Worm (Caenorhabditis elegans) whole organism, L4 larva: ENCODE measurements around the gene lbp-4.

Experiments used
- D1046.2 ChIP-seq: fragments of 200-800 bp; sonication (Bioruptor generic); IDR thresholded peaks from 2 replicates; pipeline ENCODE4 v1.3.6; 2022; ENCODE audit warnings: missing genetic modification characterization, missing compliant biosample characterization
- F49E8.2 ChIP-seq: sonication (generic microtip); optimal IDR thresholded peaks from 2 replicates; lab custom pipeline; 2016; ENCODE audit warnings: missing compliant biosample characterization, mild to moderate bottlenecking, missing genetic modification characterization, borderline replicate concordance
- T26A8.4 ChIP-seq: fragments of 200-800 bp; sonication (Bioruptor generic); IDR thresholded peaks from 2 replicates; pipeline ENCODE4 v1.3.6; 2022; ENCODE audit warnings: missing genetic modification characterization, missing compliant biosample characterization
- Y75B8A.6 ChIP-seq: fragments of 200-800 bp; sonication (Bioruptor generic); IDR thresholded peaks from 2 replicates; pipeline ENCODE4 v1.3.6; 2022; ENCODE audit warnings: missing genetic modification reagents, missing genetic modification characterization, missing compliant biosample characterization
- aha-1 ChIP-seq: fragments of 150-350 bp; peaks from one replicate; lab custom pipeline; 2014; ENCODE audit warnings: missing biosample characterization, missing genetic modification characterization
- ceh-20 ChIP-seq: fragments of 200-800 bp; sonication (Bioruptor generic); IDR thresholded peaks from 2 replicates; pipeline ENCODE4 v1.3.6; 2022; ENCODE audit warnings: missing genetic modification reagents, missing genetic modification characterization, missing compliant biosample characterization
- ceh-32 ChIP-seq: sonication (generic microtip); optimal IDR thresholded peaks from 2 replicates; lab custom pipeline; 2016; ENCODE audit warnings: mild to moderate bottlenecking, missing genetic modification characterization, missing compliant biosample characterization; ENCODE audit not compliant: poor library complexity
- ceh-62 ChIP-seq: sonication (generic microtip); optimal IDR thresholded peaks from 2 replicates; lab custom pipeline; 2017; ENCODE audit warnings: missing biosample characterization, missing genetic modification characterization
- ceh-82 ChIP-seq: sonication (generic microtip); optimal IDR thresholded peaks from 2 replicates; lab custom pipeline; 2017; ENCODE audit warnings: missing biosample characterization, missing genetic modification characterization
- daf-19 ChIP-seq: fragments of 200-800 bp; sonication (Bioruptor generic); conservative IDR thresholded peaks from 2 replicates; pipeline ENCODE4 v1.3.6; 2022; ENCODE audit warnings: missing genetic modification characterization, missing compliant biosample characterization
- dmd-6 ChIP-seq: fragments of 200-800 bp; sonication (Bioruptor generic); IDR thresholded peaks from 2 replicates; pipeline ENCODE4 v1.3.6; 2022; ENCODE audit warnings: missing genetic modification reagents, missing genetic modification characterization, missing compliant biosample characterization
- dpl-1 ChIP-seq: fragments of 150-350 bp; optimal IDR thresholded peaks from 2 replicates; lab custom pipeline; 2014; ENCODE audit warnings: missing biosample characterization, missing genetic modification reagents, missing genetic modification characterization
- duxl-1 ChIP-seq: sonication (generic microtip); optimal IDR thresholded peaks from 2 replicates; lab custom pipeline; 2016; ENCODE audit warnings: mild to moderate bottlenecking, missing genetic modification characterization, moderate library complexity, missing compliant biosample characterization; ENCODE audit not compliant: poor library complexity
- dve-1 ChIP-seq: sonication (generic microtip); optimal IDR thresholded peaks from 2 replicates; lab custom pipeline; 2017; ENCODE audit warnings: antibody characterized with exemption, mild to moderate bottlenecking, missing genetic modification characterization, missing compliant biosample characterization; ENCODE audit not compliant: insufficient read depth
- egl-27 ChIP-seq: sonication (generic microtip); optimal IDR thresholded peaks from 3 replicates; lab custom pipeline; 2017; ENCODE audit warnings: missing biosample characterization, missing genetic modification reagents, missing genetic modification characterization
- gei-8 ChIP-seq: fragments of 200-800 bp; sonication (Bioruptor generic); optimal IDR thresholded peaks from 2 replicates; lab custom pipeline; 2018; ENCODE audit warnings: mild to moderate bottlenecking, missing genetic modification characterization, missing compliant biosample characterization
- hif-1 ChIP-seq, 2 experiments: sonication (generic microtip); optimal IDR thresholded peaks; 2 replicates each; lab custom pipeline; 2016 to 2017; ENCODE audit warnings: missing compliant biosample characterization in 2 of 2, missing genetic modification characterization in 2 of 2, missing genetic modification reagents in 2 of 2, missing genotype in 2 of 2, mild to moderate bottlenecking in 1 of 2
- hlh-11 ChIP-seq: fragments of 200-800 bp; sonication (Bioruptor generic); optimal IDR thresholded peaks from 2 replicates; lab custom pipeline; 2018; ENCODE audit warnings: mild to moderate bottlenecking, missing genetic modification characterization, missing compliant biosample characterization
- lim-7 ChIP-seq: fragments of 200-800 bp; sonication (Bioruptor generic); IDR thresholded peaks from 2 replicates; pipeline ENCODE4 v1.3.6; 2022; ENCODE audit warnings: missing genetic modification characterization, missing compliant biosample characterization
- lin-13 ChIP-seq: fragments of 150-350 bp; optimal IDR thresholded peaks from 2 replicates; lab custom pipeline; 2014; ENCODE audit warnings: missing biosample characterization, missing genetic modification reagents, missing genetic modification characterization
- lin-38 ChIP-seq: fragments of 200-800 bp; sonication (Bioruptor generic); IDR thresholded peaks from 2 replicates; pipeline ENCODE4 v1.3.6; 2022; ENCODE audit warnings: missing genetic modification reagents, missing genetic modification characterization, missing compliant biosample characterization
- lsy-2 ChIP-seq, 2 experiments: fragments of 150-350 bp in 1 of 2; sonication (generic microtip) in 1 of 2; optimal IDR thresholded peaks; 2 replicates each; lab custom pipeline; 2014 to 2017; ENCODE audit warnings: missing biosample characterization in 2 of 2, missing genetic modification characterization in 2 of 2
- madf-5 ChIP-seq, 2 experiments: fragments of 200-800 bp; sonication (Bioruptor generic); IDR thresholded peaks; 2 replicates each; pipeline ENCODE4 v1.3.6; 2022; ENCODE audit warnings: missing compliant biosample characterization in 2 of 2, missing genetic modification characterization in 2 of 2
- mdl-1 ChIP-seq, 2 experiments: fragments of 150-350 bp in 1 of 2; sonication (generic microtip) in 1 of 2; optimal IDR thresholded peaks; 2 replicates each; lab custom pipeline; 2014 to 2017; ENCODE audit warnings: missing biosample characterization in 2 of 2, missing genetic modification characterization in 2 of 2
- mep-1 ChIP-seq: fragments of 150-350 bp; sonication (generic microtip); optimal IDR thresholded peaks from 3 replicates; lab custom pipeline; 2014; ENCODE audit warnings: missing biosample characterization, missing genetic modification characterization
- mes-2 ChIP-seq: sonication (generic microtip); optimal IDR thresholded peaks from 2 replicates; lab custom pipeline; 2016; ENCODE audit warnings: missing genotype, mild to moderate bottlenecking, missing genetic modification characterization, missing compliant biosample characterization; ENCODE audit not compliant: poor library complexity, severe bottlenecking
- mxl-2 ChIP-seq: fragments of 200-800 bp; sonication (Bioruptor generic); conservative IDR thresholded peaks from 2 replicates; pipeline ENCODE4 v1.3.6; 2022; ENCODE audit warnings: missing genetic modification reagents, missing genetic modification characterization, missing compliant biosample characterization
- mxl-3 ChIP-seq: fragments of 200-800 bp; sonication (Bioruptor generic); optimal IDR thresholded peaks from 2 replicates; lab custom pipeline; 2018; ENCODE audit warnings: mild to moderate bottlenecking, missing genetic modification characterization, missing compliant biosample characterization
- nhr-10 ChIP-seq: fragments of 150-350 bp; optimal IDR thresholded peaks from 2 replicates; lab custom pipeline; 2014; ENCODE audit warnings: missing biosample characterization, missing genetic modification characterization
- nhr-102 ChIP-seq: sonication (generic microtip); optimal IDR thresholded peaks from 2 replicates; lab custom pipeline; 2016; ENCODE audit warnings: mild to moderate bottlenecking, missing genetic modification characterization, moderate library complexity, missing compliant biosample characterization
- nhr-25 ChIP-seq: sonication (generic microtip); optimal IDR thresholded peaks from 2 replicates; lab custom pipeline; 2017; ENCODE audit warnings: missing genetic modification characterization, mild to moderate bottlenecking, missing compliant biosample characterization, antibody characterized with exemption, moderate library complexity, borderline replicate concordance; ENCODE audit not compliant: insufficient read depth
- nhr-28 ChIP-seq: fragments of 150-350 bp; optimal IDR thresholded peaks from 2 replicates; lab custom pipeline; 2014; ENCODE audit warnings: missing biosample characterization, missing genetic modification characterization
- nhr-41 ChIP-seq: fragments of 200-800 bp; sonication (Bioruptor generic); IDR thresholded peaks from 2 replicates; pipeline ENCODE4 v1.3.6; 2022; ENCODE audit warnings: missing genetic modification reagents, missing genetic modification characterization, missing compliant biosample characterization
- nhr-42 ChIP-seq: fragments of 200-800 bp; sonication (Bioruptor generic); IDR thresholded peaks from 2 replicates; pipeline ENCODE4 v1.3.6; 2022; ENCODE audit warnings: missing genetic modification characterization, missing compliant biosample characterization
- nhr-48 ChIP-seq: sonication (generic microtip); optimal IDR thresholded peaks from 2 replicates; lab custom pipeline; 2016; ENCODE audit warnings: mild to moderate bottlenecking, missing genetic modification characterization, missing compliant biosample characterization
- nhr-77 ChIP-seq: fragments of 150-350 bp; optimal IDR thresholded peaks from 2 replicates; lab custom pipeline; 2014; ENCODE audit warnings: missing biosample characterization, missing genetic modification characterization
- pha-4 ChIP-seq, 2 experiments: fragments of 150-350 bp in 1 of 2; fragments of 200-800 bp in 1 of 2; sonication (Bioruptor generic) in 1 of 2; IDR thresholded peaks in 1 of 2; optimal IDR thresholded peaks in 1 of 2; 2 replicates each; pipeline versions ENCODE4 v1.3.6 to Lab custom; 2014 to 2022; ENCODE audit warnings: missing genetic modification characterization in 2 of 2, missing genetic modification reagents in 2 of 2, missing biosample characterization in 1 of 2, missing compliant biosample characterization in 1 of 2
- php-3 ChIP-seq: fragments of 200-800 bp; sonication (Bioruptor generic); IDR thresholded peaks from 2 replicates; pipeline ENCODE4 v1.3.6; 2022; ENCODE audit warnings: missing genetic modification reagents, missing genetic modification characterization, missing compliant biosample characterization
- pqm-1 ChIP-seq: sonication (generic microtip); optimal IDR thresholded peaks from 2 replicates; lab custom pipeline; 2017; ENCODE audit warnings: missing biosample characterization, missing genetic modification characterization
- rbr-2 ChIP-seq: sonication (generic microtip); optimal IDR thresholded peaks from 2 replicates; lab custom pipeline; 2016; ENCODE audit warnings: missing genotype, missing genetic modification characterization, missing compliant biosample characterization
- saeg-2 ChIP-seq: fragments of 200-800 bp; sonication (Bioruptor generic); IDR thresholded peaks from 2 replicates; pipeline ENCODE4 v1.3.6; 2022; ENCODE audit warnings: missing genetic modification reagents, missing genetic modification characterization, missing compliant biosample characterization
- sdz-12 ChIP-seq: fragments of 200-800 bp; sonication (Bioruptor generic); optimal IDR thresholded peaks from 2 replicates; lab custom pipeline; 2018; ENCODE audit warnings: mild to moderate bottlenecking, missing genetic modification characterization, missing compliant biosample characterization
- skn-1 ChIP-seq: fragments of 150-350 bp; optimal IDR thresholded peaks from 2 replicates; lab custom pipeline; 2014; ENCODE audit warnings: missing biosample characterization, missing genetic modification characterization
- spr-1 ChIP-seq: sonication (generic microtip); optimal IDR thresholded peaks from 2 replicates; lab custom pipeline; 2016; ENCODE audit warnings: mild to moderate bottlenecking, missing genetic modification characterization, missing compliant biosample characterization
- spr-3 ChIP-seq: fragments of 200-800 bp; sonication (Bioruptor generic); optimal IDR thresholded peaks from 2 replicates; lab custom pipeline; 2018; ENCODE audit warnings: mild to moderate bottlenecking, missing genetic modification characterization, missing compliant biosample characterization
- tra-1 ChIP-seq: fragments of 200-800 bp; sonication (Bioruptor generic); IDR thresholded peaks from 2 replicates; pipeline ENCODE4 v1.3.6; 2022; ENCODE audit warnings: missing genetic modification reagents, missing genetic modification characterization, missing compliant biosample characterization
- unc-130 ChIP-seq: sonication (generic microtip); optimal IDR thresholded peaks from 2 replicates; lab custom pipeline; 2016; ENCODE audit warnings: missing genetic modification reagents, missing genetic modification characterization, missing compliant biosample characterization
- unc-39 ChIP-seq: sonication (generic microtip); optimal IDR thresholded peaks from 2 replicates; lab custom pipeline; 2017; ENCODE audit warnings: missing biosample characterization, missing genetic modification characterization
- ztf-7 ChIP-seq: fragments of 150-350 bp; optimal IDR thresholded peaks from 2 replicates; lab custom pipeline; 2014; ENCODE audit warnings: missing biosample characterization, missing genetic modification characterization

Gene lbp-4

DNA sequence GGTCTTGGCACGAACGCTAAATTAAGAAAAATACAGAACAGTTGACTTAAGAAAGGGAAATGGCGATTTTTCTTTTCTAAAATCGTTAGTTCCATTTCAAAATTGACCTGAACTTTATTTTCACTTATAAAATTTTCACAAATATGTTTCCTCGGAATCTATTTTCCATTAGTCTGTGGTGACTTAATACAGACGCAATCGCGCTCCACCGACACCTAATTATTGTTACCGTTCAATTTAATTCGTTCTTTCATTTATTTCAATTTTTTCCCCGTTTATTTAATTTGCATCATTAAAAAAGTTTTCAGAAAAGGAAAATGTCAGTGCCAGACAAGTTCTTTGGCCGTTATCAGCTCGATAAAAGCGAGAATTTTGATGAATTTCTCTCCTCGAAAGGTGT lies at the start of gene lbp-4:
TSS of gene lbp-4 (plus strand) at position 309 of the 400 bp plus-strand sequence.
- TF ChIP-seq madf-5 (GFP tag; IDR thresholded peaks at IDR 0.05; lab: Robert Waterston, UW) (no peak), pqm-1 (tag; lab: Kevin White, UChicago) (peak; percentile 56), mes-2 (tag; lab: Kevin White, UChicago) (peak; percentile 89), nhr-10 (tag; lab: Kevin White, UChicago) (no peak), dmd-6 (GFP tag; lab: Robert Waterston, UW) (peak; percentile 41; the same call in 1 of the 2 replicates), T26A8.4 (GFP tag; lab: Robert Waterston, UW) (no peak), ceh-32 (tag; lab: Kevin White, UChicago) (no peak), unc-130 (GFP tag; lab: Kevin White, UChicago) (peak; percentile 15), mep-1 (tag; lab: Kevin White, UChicago) (peak; percentile 61), spr-1 (tag; lab: Kevin White, UChicago) (no peak), nhr-41 (GFP tag; lab: Robert Waterston, UW) (no peak), egl-27 (no peak), duxl-1 (tag; lab: Kevin White, UChicago) (no peak), saeg-2 (no peak), nhr-102 (no peak), hlh-11 (tag; lab: Kevin White, UChicago) (peak; percentile 8), nhr-25 (tag; lab: Kevin White, UChicago) (no peak), gei-8 (GFP tag; lab: Kevin White, UChicago) (no peak), dpl-1 (GFP tag; lab: Kevin White, UChicago) (peak; percentile 23), tra-1 (GFP tag; lab: Robert Waterston, UW) (no peak), ceh-20 (GFP tag; lab: Robert Waterston, UW) (no peak), nhr-28 (peak; percentile 32), ceh-62 (no peak), Y75B8A.6 (GFP tag; lab: Robert Waterston, UW) (no peak), daf-19 (no peak), nhr-42 (GFP tag; lab: Robert Waterston, UW) (no peak), sdz-12 (no peak), hif-1 (tag; optimal IDR thresholded peaks at IDR 0.05; lab: Kevin White, UChicago) (peak in 1 of 2 experiments; percentile 46), skn-1 (tag; lab: Kevin White, UChicago) (no peak), lin-38 (peak; percentile 88), rbr-2 (tag; lab: Kevin White, UChicago) (no peak), lin-13 (GFP tag; lab: Kevin White, UChicago) (no peak), nhr-77 (tag; lab: Kevin White, UChicago) (peak; percentile 57), lsy-2 (tag; optimal IDR thresholded peaks at IDR 0.05; lab: Kevin White, UChicago) (peak in 1 of 2 experiments; percentile 64), mxl-2 (GFP tag; lab: Robert Waterston, UW) (no peak), aha-1 (tag; lab: Kevin White, UChicago) (peak; percentile 17), D1046.2 (GFP tag; lab: Robert Waterston, UW) (no peak)

DNA sequence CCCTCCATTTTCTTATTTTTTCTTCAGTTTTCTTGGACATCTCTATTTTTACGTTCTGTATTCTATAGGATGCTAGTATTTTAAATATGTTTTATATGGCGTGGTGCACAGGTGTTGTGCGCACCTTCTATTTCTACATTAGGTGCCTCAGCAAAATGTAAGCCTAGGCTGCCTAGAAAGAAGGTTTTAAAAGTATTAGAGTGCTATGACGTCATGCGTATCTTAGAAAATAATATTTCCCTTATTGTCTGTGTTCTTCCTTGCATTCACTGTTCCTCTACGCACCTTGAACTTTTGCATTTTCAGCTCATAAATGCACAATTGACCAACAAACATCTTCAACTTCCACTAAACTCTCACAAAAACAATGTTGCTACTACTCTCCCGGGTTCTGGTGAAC lies 49.4 kb upstream of the lbp-4 start, which contains the start of gene frpr-3:
TSS of gene frpr-3 (plus strand) at position 301 of the 400 bp plus-strand sequence.
- no peak for TF ChIP-seq pqm-1 (tag; lab: Kevin White, UChicago)
- TF ChIP-seq nhr-25 (tag; lab: Kevin White, UChicago), result no peak
- TF ChIP-seq dve-1 (tag; lab: Kevin White, UChicago), result no peak
- no peak for TF ChIP-seq unc-39 (tag; lab: Kevin White, UChicago)
- TF ChIP-seq F49E8.2 (tag; lab: Kevin White, UChicago), result no peak
- no peak for TF ChIP-seq tra-1 (GFP tag; lab: Robert Waterston, UW)
- no peak for TF ChIP-seq php-3 (GFP tag; lab: Robert Waterston, UW)
- TF ChIP-seq nhr-48 (tag; lab: Kevin White, UChicago), result no peak
- no peak for TF ChIP-seq ztf-7
- no peak for TF ChIP-seq mdl-1 (tag; optimal IDR thresholded peaks at IDR 0.05; lab: Kevin White, UChicago)
- no peak for TF ChIP-seq ceh-82 (tag; lab: Kevin White, UChicago)
- no peak for TF ChIP-seq Y75B8A.6 (GFP tag; lab: Robert Waterston, UW)
- no peak for TF ChIP-seq hif-1 (tag; optimal IDR thresholded peaks at IDR 0.05; lab: Kevin White, UChicago)
- TF ChIP-seq mxl-3 (GFP tag; lab: Kevin White, UChicago), result no peak
- no peak for TF ChIP-seq pha-4 (GFP tag; IDR thresholded peaks at IDR 0.05; lab: Robert Waterston, UW)
- TF ChIP-seq pha-4 (tag; optimal IDR thresholded peaks at IDR 0.05; lab: Kevin White, UChicago), result no peak
- no peak for TF ChIP-seq spr-3 (GFP tag; lab: Kevin White, UChicago)
- TF ChIP-seq nhr-42 (GFP tag; lab: Robert Waterston, UW), result no peak
- TF ChIP-seq lim-7 (GFP tag; lab: Robert Waterston, UW), result no peak
- TF ChIP-seq, all 104 proteins: peak for 0
